Worm (Caenorhabditis elegans) whole organism, dauer: Measurements from ENCODE around the gene F47B8.2.

Source experiments
- unc-62 ChIP-seq: sonication (generic microtip); optimal IDR thresholded peaks from 2 replicates; lab custom pipeline; 2017; ENCODE audit warnings: missing biosample characterization, missing genetic modification reagents, missing genetic modification characterization

The F47B8.2 gene

ce11 chrV:14267326-14267942 is 49.0 kb downstream of the F47B8.2 start:
- no peak for TF ChIP-seq unc-62 (GFP tag; lab: Kevin White, UChicago)
